Worm (Caenorhabditis elegans): ENCODE results near the gene R13A1.1.
"Not testable (repeated sequence)": the region's sequence is repeated elsewhere in the genome, so short reads cannot be mapped to it uniquely, and the experiment has no call there.

Gene R13A1.1

DNA sequence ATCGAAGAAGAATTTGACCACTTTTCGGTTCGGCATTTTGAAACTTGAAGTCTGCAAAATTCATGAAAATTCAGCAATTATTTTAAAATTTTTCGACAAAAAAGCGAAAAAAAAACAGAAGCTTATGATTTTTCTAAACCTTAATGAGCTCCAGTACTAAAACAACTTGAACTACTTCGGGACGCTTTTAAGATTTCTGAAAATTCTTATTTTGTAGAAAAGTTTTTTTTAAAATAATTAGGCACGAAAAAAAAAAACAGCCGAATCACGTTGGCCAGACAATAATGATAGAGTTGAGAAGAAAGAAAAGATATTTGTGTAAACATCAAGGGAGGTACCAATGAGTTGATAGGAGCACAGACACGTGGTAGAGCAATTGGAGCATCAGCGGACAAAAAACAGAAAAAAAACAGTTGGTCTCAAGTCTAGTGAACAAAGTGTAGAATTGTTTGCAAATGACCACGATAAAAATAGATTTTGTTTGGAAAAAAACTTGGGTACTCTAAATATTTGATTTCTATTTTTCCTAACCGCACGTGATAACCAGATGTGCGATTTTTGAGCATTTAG lies 22.5 kb downstream of the R13A1.1 start, which contains the start of gene gstk-2:
TSS of gene gstk-2 (minus strand) at position 51 of the 570 bp plus-strand sequence.
- TF ChIP-seq odd-2 (tag; optimal IDR thresholded peaks at IDR 0.05) (no peak), zip-5 (tag; optimal IDR thresholded peaks at IDR 0.05) (no peak), madf-2 (tag; optimal IDR thresholded peaks at IDR 0.05) (no peak), ceh-34 (tag; optimal IDR thresholded peaks at IDR 0.05) (no peak), ets-4 (tag; optimal IDR thresholded peaks at IDR 0.05) (no peak), mec-3 (tag; optimal IDR thresholded peaks at IDR 0.05; ENCODE audit: borderline replicate concordance) (no peak), pag-3 (tag; optimal IDR thresholded peaks at IDR 0.05; ENCODE audit: borderline replicate concordance) (no peak), T23F11.4 (GFP tag; optimal IDR thresholded peaks at IDR 0.05) (no peak), pax-1 (tag; optimal IDR thresholded peaks at IDR 0.05) (no peak), fkh-6 (tag; optimal IDR thresholded peaks at IDR 0.05) (no peak), ceh-31 (tag; optimal IDR thresholded peaks at IDR 0.05) (no peak), K02D7.2 (tag; optimal IDR thresholded peaks at IDR 0.05) (no peak), unc-3 (GFP tag; conservative IDR thresholded peaks at IDR 0.05) (no peak), unc-3 (tag; optimal IDR thresholded peaks at IDR 0.05) (no peak), nhr-232 (tag; optimal IDR thresholded peaks at IDR 0.05) (no peak), pat-9 (tag; optimal IDR thresholded peaks at IDR 0.05) (no peak), ttx-3 (tag; optimal IDR thresholded peaks at IDR 0.05) (no peak), syd-9 (tag; optimal IDR thresholded peaks at IDR 0.05) (no peak), ceh-22 (tag; optimal IDR thresholded peaks at IDR 0.05) (no peak), lin-11 (tag; optimal IDR thresholded peaks at IDR 0.05) (no peak), npax-4 (tag; optimal IDR thresholded peaks at IDR 0.05) (no peak)

DNA sequence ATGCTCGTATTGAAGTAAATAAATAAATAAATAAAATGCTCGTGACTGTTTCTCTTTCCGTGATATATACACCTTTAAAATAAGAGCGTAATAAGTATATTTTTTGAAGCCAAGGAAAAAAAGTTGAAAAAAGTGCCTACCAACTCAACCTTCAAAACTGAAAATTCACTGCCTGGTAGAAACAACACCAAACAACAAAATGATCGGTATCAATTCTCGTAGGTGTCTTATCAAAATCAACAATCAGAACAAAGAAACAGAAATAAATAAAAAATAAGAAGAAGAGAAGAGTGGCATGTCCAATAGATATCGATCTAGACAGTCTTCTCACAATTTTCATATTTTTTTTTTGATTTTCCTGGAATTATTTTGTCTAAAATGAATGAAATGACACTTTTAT lies 24.1 kb downstream of the R13A1.1 start, which contains the start of gene afmd-1:
TSS of gene afmd-1 (plus strand) at position 316 of the 400 bp plus-strand sequence.
- TF ChIP-seq ceh-24 (tag; optimal IDR thresholded peaks at IDR 0.05) (no peak), zip-5 (tag; optimal IDR thresholded peaks at IDR 0.05) (no peak), gmeb-2 (tag; optimal IDR thresholded peaks at IDR 0.05) (no peak), rnt-1 (tag; optimal IDR thresholded peaks at IDR 0.05) (no peak)

DNA sequence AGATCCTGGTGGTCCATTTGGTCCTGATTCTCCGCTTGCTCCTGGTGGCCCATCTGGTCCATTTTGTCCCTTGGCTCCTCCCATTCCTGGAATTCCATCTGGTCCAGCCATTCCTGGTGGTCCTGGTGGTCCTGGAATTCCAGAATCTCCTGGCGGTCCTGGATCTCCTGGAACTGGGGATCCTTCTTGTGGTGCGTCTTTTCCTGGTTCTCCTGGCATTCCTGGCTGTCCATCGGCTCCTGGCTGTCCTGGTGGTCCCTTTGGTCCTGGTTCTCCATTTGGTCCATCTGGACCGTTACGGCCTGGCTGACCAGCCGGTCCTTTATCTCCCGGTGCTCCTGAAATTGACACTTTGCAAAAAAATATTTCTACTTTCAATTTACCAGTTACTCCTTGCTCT lies 25.8 kb downstream of the R13A1.1 start:
- no peak for TF ChIP-seq tbx-2 (tag; optimal IDR thresholded peaks at IDR 0.05)

DNA sequence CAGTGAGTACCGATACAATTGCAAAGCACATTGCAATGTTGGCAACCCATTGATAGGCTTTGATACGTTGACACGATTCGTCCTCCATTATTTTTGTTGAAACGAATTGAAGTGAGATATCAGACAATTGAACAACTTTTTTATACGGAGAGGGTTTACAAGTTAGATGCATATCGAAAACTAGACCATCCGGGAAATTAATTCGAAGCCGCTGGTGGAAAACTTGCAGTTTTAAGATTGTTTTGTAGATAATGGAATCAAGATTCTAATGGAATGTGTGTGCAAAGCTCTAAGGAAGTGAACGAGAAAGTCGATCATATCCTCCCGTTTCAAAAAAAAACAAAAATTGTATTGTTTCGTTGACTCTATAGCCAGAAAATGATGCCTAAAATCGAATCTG lies 26.7 kb downstream of the R13A1.1 start, which contains the start of gene col-114:
TSS of gene col-114 (minus strand) at position 101 of the 400 bp plus-strand sequence.
- TF ChIP-seq pat-9 (tag; optimal IDR thresholded peaks at IDR 0.05), result no peak
- TF ChIP-seq C38D4.7 (GFP tag; optimal IDR thresholded peaks at IDR 0.05), result no peak
- no peak for TF ChIP-seq unc-55 (GFP tag; optimal IDR thresholded peaks at IDR 0.05)
- TF ChIP-seq lin-11 (tag; optimal IDR thresholded peaks at IDR 0.05), result no peak
- no peak for TF ChIP-seq elt-4 (tag; optimal IDR thresholded peaks at IDR 0.05)

DNA sequence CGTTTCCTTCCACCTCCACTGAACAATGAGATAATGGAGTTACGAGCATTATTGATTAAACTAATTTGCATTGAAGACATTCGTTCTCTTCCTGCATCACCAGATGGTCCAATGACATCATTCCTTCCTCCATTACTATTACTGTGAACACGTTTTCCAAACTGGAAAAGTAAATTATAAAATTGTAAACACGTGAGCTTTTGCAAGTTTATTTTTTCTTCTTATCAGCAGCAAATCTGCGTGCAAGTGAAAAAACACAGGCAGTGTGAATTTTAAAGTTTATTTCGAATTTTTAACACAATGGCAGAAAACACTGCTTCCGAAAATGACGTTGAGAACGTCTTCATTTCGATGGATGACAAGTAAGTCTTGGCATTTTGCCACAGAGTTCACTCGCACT lies 27.4 kb downstream of the R13A1.1 start, which contains the start of gene D2024.1:
TSS of gene D2024.1 (plus strand) at position 301 of the 400 bp plus-strand sequence.
- TF ChIP-seq ceh-31, tbx-2, pha-4 (tag; optimal IDR thresholded peaks at IDR 0.05): not testable (repeated sequence)

DNA sequence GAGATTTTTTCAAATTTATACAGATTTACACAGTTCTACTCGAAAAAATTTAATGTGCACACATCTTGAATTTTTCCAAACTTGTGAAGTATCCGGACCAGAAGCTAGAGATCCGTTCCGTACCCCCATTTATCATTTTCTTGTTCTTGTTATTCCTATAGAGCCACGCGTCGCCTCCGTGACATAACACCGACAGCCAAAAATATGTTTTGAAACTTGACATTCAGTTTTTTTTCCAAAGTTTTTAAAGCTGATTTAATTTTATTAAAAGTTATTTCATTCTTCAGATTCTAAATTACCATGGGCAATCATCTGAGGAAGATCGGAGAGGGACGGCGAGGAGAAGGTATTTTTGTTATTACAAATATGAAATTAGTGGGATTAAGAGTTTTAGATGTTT lies 30.3 kb downstream of the R13A1.1 start, which contains the start of gene D2024.18:
TSS of gene D2024.18 (plus strand) at position 301 of the 400 bp plus-strand sequence.
- no peak for TF ChIP-seq K09A11.1 (tag; optimal IDR thresholded peaks at IDR 0.05; ENCODE audit: insufficient read depth)
- TF ChIP-seq ceh-30 (tag; optimal IDR thresholded peaks at IDR 0.05), result no peak
- TF ChIP-seq ceh-9 (tag; optimal IDR thresholded peaks at IDR 0.05), result no peak
- no peak for TF ChIP-seq rnt-1 (tag; optimal IDR thresholded peaks at IDR 0.05)
- TF ChIP-seq ceh-18 (tag; optimal IDR thresholded peaks at IDR 0.05), result no peak
- no peak for TF ChIP-seq ceh-45 (GFP tag; IDR thresholded peaks at IDR 0.05)
- no peak for TF ChIP-seq ttx-3 (tag; optimal IDR thresholded peaks at IDR 0.05)
- no peak for TF ChIP-seq pqm-1 (tag; optimal IDR thresholded peaks at IDR 0.05)
